Worm (Caenorhabditis elegans) whole organism, L1 larva: ENCODE measurements around the gene C43C3.4.

Experiments
- blmp-1 ChIP-seq: fragments of 150-350 bp; optimal IDR thresholded peaks from 2 replicates; lab custom pipeline; 2014; ENCODE audit warnings: missing biosample characterization, missing genetic modification characterization
- ceh-82 ChIP-seq, 3 experiments: fragments of 150-350 bp in 1 of 3; sonication (generic microtip) in 2 of 3; optimal IDR thresholded peaks; 2 replicates each; lab custom pipeline; 2014 to 2017; ENCODE audit warnings: missing biosample characterization in 3 of 3, missing genetic modification characterization in 3 of 3
- elt-3 ChIP-seq, 6 experiments: fragments of 150-350 bp in 1 of 6; sonication (generic microtip); optimal IDR thresholded peaks; 2 replicates each; lab custom pipeline; 2017 to 2018; ENCODE audit warnings: missing biosample characterization in 6 of 6, missing genetic modification characterization in 6 of 6, inconsistent platforms in 1 of 6
- jun-1 ChIP-seq: fragments of 150-350 bp; optimal IDR thresholded peaks from 2 replicates; lab custom pipeline; 2014; ENCODE audit warnings: missing biosample characterization, missing genetic modification reagents, missing genetic modification characterization
- mef-2 ChIP-seq: fragments of 150-350 bp; optimal IDR thresholded peaks from 2 replicates; lab custom pipeline; 2014; ENCODE audit warnings: missing biosample characterization, missing genetic modification characterization
- mep-1 ChIP-seq: fragments of 150-350 bp; optimal IDR thresholded peaks from 2 replicates; lab custom pipeline; 2014; ENCODE audit warnings: missing biosample characterization, missing genetic modification characterization
- rnt-1 ChIP-seq: sonication (generic microtip); optimal IDR thresholded peaks from 2 replicates; lab custom pipeline; 2016; ENCODE audit warnings: mild to moderate bottlenecking, missing genetic modification characterization, moderate library complexity, missing compliant biosample characterization

ce11 chrX:9642775-9643461, 31.8 kb downstream of the C43C3.4 start:
- TF ChIP-seq elt-3 (tag; optimal IDR thresholded peaks at IDR 0.05; lab: Kevin White, UChicago): peak in 2 of 6 experiments; percentile 18 to 20
- no peak for TF ChIP-seq rnt-1 (tag; lab: Kevin White, UChicago)
- TF ChIP-seq mep-1: peak; percentile 60
- no peak for TF ChIP-seq ceh-82 (tag; optimal IDR thresholded peaks at IDR 0.05; lab: Kevin White, UChicago)
- TF ChIP-seq blmp-1: peak; percentile 99
- TF ChIP-seq jun-1 (tag; lab: Kevin White, UChicago): no peak
- no peak for TF ChIP-seq mef-2
